Fruit fly (Drosophila melanogaster): ENCODE measurements around the gene mTerf5.

The mTerf5 gene

dm6 chr3R:18261602-18262001 lies 38.1 kb upstream of the mTerf5 start:
- no peak for TF ChIP-seq CG8119 (GFP tag; IDR thresholded peaks at IDR 0.05)
- TF ChIP-seq Met (GFP tag; optimal IDR thresholded peaks at IDR 0.05), result no peak
- no peak for TF ChIP-seq CG6792 (GFP tag; optimal IDR thresholded peaks at IDR 0.05)
- TF ChIP-seq Eip93F (GFP tag; optimal IDR thresholded peaks at IDR 0.05), result no peak
- no peak for TF ChIP-seq CG11902 (GFP tag; optimal IDR thresholded peaks at IDR 0.05)

dm6 chr3R:18260016-18260415 lies 36.5 kb upstream of the mTerf5 start:
- TF ChIP-seq Hr38 (GFP tag; optimal IDR thresholded peaks at IDR 0.05) (no peak), Eip75B (GFP tag; optimal IDR thresholded peaks at IDR 0.05) (no peak), cyc (GFP tag; optimal IDR thresholded peaks at IDR 0.05) (no peak)

dm6 chr3R:18255281-18255680 lies 31.8 kb upstream of the mTerf5 start, which contains the start of the genes Ada2a, Polr2D, Tgs1 and moi:
Ada2a (minus strand) TSS chr3R:18255487.
Polr2D (minus strand) TSS chr3R:18255487.
Tgs1 (plus strand) TSS chr3R:18255530.
moi (plus strand) TSS chr3R:18255530.
- TF ChIP-seq acj6 (GFP tag; optimal IDR thresholded peaks at IDR 0.05) (no peak), CG1621 (tag; optimal IDR thresholded peaks at IDR 0.05) (peak; percentile 82), Hr4 (GFP tag; optimal IDR thresholded peaks at IDR 0.05) (no peak), CG3919 (GFP tag; optimal IDR thresholded peaks at IDR 0.05) (no peak)

DNA sequence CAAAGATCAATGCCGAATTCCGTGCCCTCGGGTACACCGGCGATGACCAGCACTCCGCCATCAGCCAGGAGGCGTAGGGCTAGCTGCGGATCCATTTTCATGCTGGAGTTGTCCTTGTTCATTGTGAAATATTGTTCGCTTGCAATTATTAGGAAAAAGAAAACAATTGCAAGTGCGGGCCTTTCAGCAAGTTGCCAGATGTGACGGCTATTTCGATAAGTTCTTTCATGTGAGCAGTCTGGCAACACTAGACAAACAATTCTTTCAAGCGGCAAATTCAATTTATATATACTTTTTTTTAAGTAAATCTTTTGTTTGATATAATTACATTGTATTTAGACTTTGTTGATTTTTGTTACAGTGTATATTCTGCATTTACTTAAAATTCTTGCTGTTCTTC lies 29.1 kb upstream of the mTerf5 start, which contains the start of gene CG12320:
Gene CG12320 (minus strand): TSS at position 157 of the 400 bp plus-strand sequence.
- TF ChIP-seq CG32006 (GFP tag; optimal IDR thresholded peaks at IDR 0.05) (no peak), CG1621 (tag; optimal IDR thresholded peaks at IDR 0.05) (peak; percentile 49), esn (GFP tag; optimal IDR thresholded peaks at IDR 0.05) (peak; percentile 6), Sox14 (GFP tag; optimal IDR thresholded peaks at IDR 0.05) (peak; percentile 52), Met (GFP tag; optimal IDR thresholded peaks at IDR 0.05) (no peak)

dm6 chr3R:18251876-18252275 lies 28.4 kb upstream of the mTerf5 start:
- TF ChIP-seq Smox (GFP tag; optimal IDR thresholded peaks at IDR 0.05) (no peak), ss (GFP tag; optimal IDR thresholded peaks at IDR 0.05) (no peak), salr (GFP tag; optimal IDR thresholded peaks at IDR 0.05) (no peak), dac (GFP tag; optimal IDR thresholded peaks at IDR 0.05) (no peak), lz (GFP tag; optimal IDR thresholded peaks at IDR 0.05) (no peak), cyc (GFP tag; optimal IDR thresholded peaks at IDR 0.05) (no peak), CG9139 (GFP tag; optimal IDR thresholded peaks at IDR 0.05) (no peak), CG1621 (tag; optimal IDR thresholded peaks at IDR 0.05) (no peak), CG6792 (GFP tag; optimal IDR thresholded peaks at IDR 0.05) (no peak), esn (GFP tag; optimal IDR thresholded peaks at IDR 0.05) (no peak), CG16779 (tag; optimal IDR thresholded peaks at IDR 0.05) (no peak), fd85E (GFP tag; optimal IDR thresholded peaks at IDR 0.05) (no peak), Met (GFP tag; optimal IDR thresholded peaks at IDR 0.05) (no peak), CG31627 (GFP tag; optimal IDR thresholded peaks at IDR 0.05) (no peak), achi (GFP tag; optimal IDR thresholded peaks at IDR 0.05) (no peak), Hr4 (GFP tag; optimal IDR thresholded peaks at IDR 0.05) (no peak)

DNA sequence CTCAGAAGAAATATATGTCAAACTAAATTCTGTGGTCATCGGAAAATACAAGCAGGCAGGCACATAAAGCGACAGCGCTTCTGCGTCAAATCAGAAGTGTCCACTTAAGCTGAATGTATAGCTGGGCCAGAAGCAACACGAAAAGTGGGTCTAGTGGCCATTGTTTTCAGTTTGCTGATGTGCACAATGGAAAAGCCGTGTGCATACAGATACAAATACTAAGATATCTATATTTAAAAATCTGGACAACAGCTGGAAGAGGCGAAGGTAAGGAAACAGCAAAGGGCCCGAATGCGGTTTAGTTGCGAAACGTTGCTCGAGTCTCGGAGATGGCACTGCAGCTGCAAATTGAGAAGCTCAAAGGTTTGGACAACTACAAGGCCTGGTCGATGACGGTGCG lies 27.3 kb upstream of the mTerf5 start, which contains the start of gene CG18598:
Gene CG18598 (plus strand): TSS at position 301 of the 400 bp plus-strand sequence.
- TF ChIP-seq CG15336 (GFP tag; IDR thresholded peaks at IDR 0.05) (no peak), achi (GFP tag; optimal IDR thresholded peaks at IDR 0.05) (no peak), Sox102F (GFP tag; optimal IDR thresholded peaks at IDR 0.05) (no peak), Met (GFP tag; optimal IDR thresholded peaks at IDR 0.05) (no peak), CG31627 (GFP tag; optimal IDR thresholded peaks at IDR 0.05) (no peak), CG32006 (GFP tag; optimal IDR thresholded peaks at IDR 0.05) (no peak), svp (GFP tag) (no peak), CG8119 (GFP tag; IDR thresholded peaks at IDR 0.05) (no peak), cyc (GFP tag; optimal IDR thresholded peaks at IDR 0.05) (no peak), Sox14 (GFP tag; optimal IDR thresholded peaks at IDR 0.05) (no peak), CG6276 (GFP tag; optimal IDR thresholded peaks at IDR 0.05) (no peak), Eip75B (GFP tag; optimal IDR thresholded peaks at IDR 0.05) (no peak)

Measured in whole organism, prepupa.